Worm (Caenorhabditis elegans) whole organism, midembryonic: ENCODE data around the gene nuo-4.

Source experiments
- T22C8.4 ChIP-seq: fragments of 200-800 bp; sonication (Bioruptor generic); IDR thresholded peaks from 2 replicates; pipeline ENCODE4 v1.3.6; 2022; ENCODE audit warnings: missing genetic modification characterization, missing compliant biosample characterization
- cog-1 ChIP-seq: sonication (generic microtip); optimal IDR thresholded peaks from 2 replicates; lab custom pipeline; 2016; ENCODE audit warnings: missing genetic modification characterization, missing compliant biosample characterization
- flt-1 ChIP-seq: fragments of 200-800 bp; sonication (Bioruptor generic); IDR thresholded peaks from 2 replicates; pipeline ENCODE4 v1.3.6; 2022; ENCODE audit warnings: missing genetic modification characterization, missing compliant biosample characterization
- klf-2 ChIP-seq: fragments of 200-800 bp; sonication (Bioruptor generic); conservative IDR thresholded peaks from 2 replicates; pipeline ENCODE4 v1.3.6; 2022; ENCODE audit warnings: missing genetic modification reagents, missing genetic modification characterization, missing compliant biosample characterization
- med-1 ChIP-seq: sonication (generic microtip); optimal IDR thresholded peaks from 2 replicates; lab custom pipeline; 2017; ENCODE audit warnings: missing genetic modification characterization, mild to moderate bottlenecking, missing compliant biosample characterization, antibody characterized with exemption, missing genetic modification reagents; ENCODE audit not compliant: insufficient read depth
- ref-1 ChIP-seq: fragments of 200-800 bp; sonication (Bioruptor generic); conservative IDR thresholded peaks from 2 replicates; pipeline ENCODE4 v1.3.6; 2022; ENCODE audit warnings: missing genetic modification reagents, missing genetic modification characterization, missing compliant biosample characterization
- tab-1 ChIP-seq: fragments of 200-800 bp; sonication (Bioruptor generic); IDR thresholded peaks from 2 replicates; pipeline ENCODE4 v1.3.6; 2022; ENCODE audit warnings: missing genetic modification characterization, missing compliant biosample characterization
- ztf-23 ChIP-seq: fragments of 200-800 bp; sonication (Bioruptor generic); IDR thresholded peaks from 2 replicates; pipeline ENCODE4 v1.3.6; 2022; ENCODE audit warnings: missing genetic modification reagents, missing genetic modification characterization, missing compliant biosample characterization
- ztf-29 ChIP-seq: fragments of 200-800 bp; sonication (Bioruptor generic); IDR thresholded peaks from 2 replicates; pipeline ENCODE4 v1.3.6; 2022; ENCODE audit warnings: missing genetic modification reagents, missing genetic modification characterization, missing compliant biosample characterization

nuo-4 gene

DNA sequence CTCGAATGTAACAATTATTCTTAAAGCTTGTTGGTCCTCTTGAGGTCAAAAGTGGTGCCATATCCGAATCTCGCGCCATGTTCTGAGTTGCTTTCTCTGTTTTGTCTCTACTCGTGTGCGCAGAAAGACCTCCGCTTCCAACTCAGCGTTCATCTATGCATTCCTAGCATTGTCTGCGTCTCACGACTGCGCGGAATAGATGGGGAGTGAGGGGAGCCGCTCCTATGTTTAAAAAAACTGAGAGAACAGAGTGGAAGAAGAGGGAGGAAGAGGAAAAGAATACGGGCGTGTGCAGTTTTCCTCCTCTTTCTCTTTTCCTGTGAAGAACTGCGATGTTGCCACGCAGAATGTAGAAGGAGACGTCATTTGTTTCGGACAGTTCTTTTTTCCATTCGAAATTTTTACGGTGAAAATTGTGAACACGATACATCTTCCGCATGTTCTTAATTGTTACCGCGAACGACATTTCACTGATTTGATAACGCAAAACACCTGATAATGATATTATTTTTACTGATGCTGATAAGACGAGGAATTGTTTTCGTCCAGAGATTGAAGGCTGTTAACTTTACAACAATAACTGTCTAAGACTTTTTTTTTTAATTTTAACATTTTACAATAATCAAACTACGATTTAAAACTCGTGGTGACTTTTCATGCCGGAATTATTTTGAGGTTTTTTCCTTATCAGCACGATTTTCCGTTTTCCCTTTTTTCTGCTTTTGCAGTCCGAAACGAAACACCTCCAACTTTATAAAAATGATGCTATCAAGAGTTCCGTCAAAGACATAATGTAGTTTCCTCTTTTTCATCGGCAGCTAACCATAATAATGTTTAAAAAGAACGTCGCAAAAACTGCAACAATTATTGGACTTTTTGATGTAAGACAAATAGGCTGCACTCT lies 8.3 kb upstream of the nuo-4 start:
- TF ChIP-seq tab-1 (GFP tag; lab: Robert Waterston, UW) = no peak
- TF ChIP-seq med-1 (GFP tag; lab: Kevin White, UChicago) = no peak
- TF ChIP-seq ref-1 (GFP tag; lab: Robert Waterston, UW) = no peak
- no peak for TF ChIP-seq ztf-29 (GFP tag; lab: Robert Waterston, UW)
- no peak for TF ChIP-seq klf-2 (GFP tag; lab: Robert Waterston, UW)
- TF ChIP-seq flt-1 = no peak
- no peak for TF ChIP-seq ztf-23 (GFP tag; lab: Robert Waterston, UW)
- TF ChIP-seq cog-1 (tag; lab: Kevin White, UChicago) = no peak
- TF ChIP-seq T22C8.4 (GFP tag; lab: Robert Waterston, UW) = no peak

DNA sequence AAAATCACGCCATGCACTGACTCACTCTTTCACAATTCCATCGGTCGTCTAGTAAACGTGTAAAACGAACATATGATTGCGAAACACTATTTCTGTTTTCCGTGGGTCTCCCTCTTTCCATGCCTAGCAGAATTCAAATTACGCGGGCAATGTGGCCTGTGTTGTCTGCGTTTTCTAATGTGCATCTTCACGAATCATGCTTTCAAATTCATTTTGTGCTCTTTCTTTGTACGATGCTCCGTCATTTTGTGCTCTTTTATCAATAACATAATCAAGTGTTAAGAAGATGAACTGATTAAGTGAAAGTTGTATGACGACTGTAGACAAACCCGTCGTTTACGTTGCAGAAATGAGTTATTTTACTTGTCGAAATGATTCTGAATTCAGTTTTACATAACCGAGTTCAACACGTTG lies 7.2 kb upstream of the nuo-4 start:
- TF ChIP-seq T22C8.4 (GFP tag; lab: Robert Waterston, UW) (no peak), flt-1 (no peak), ref-1 (GFP tag; lab: Robert Waterston, UW) (no peak), ztf-23 (GFP tag; lab: Robert Waterston, UW) (no peak), klf-2 (GFP tag; lab: Robert Waterston, UW) (no peak), ztf-29 (GFP tag; lab: Robert Waterston, UW) (no peak), med-1 (GFP tag; lab: Kevin White, UChicago) (no peak), tab-1 (GFP tag; lab: Robert Waterston, UW) (no peak), cog-1 (tag; lab: Kevin White, UChicago) (no peak)

DNA sequence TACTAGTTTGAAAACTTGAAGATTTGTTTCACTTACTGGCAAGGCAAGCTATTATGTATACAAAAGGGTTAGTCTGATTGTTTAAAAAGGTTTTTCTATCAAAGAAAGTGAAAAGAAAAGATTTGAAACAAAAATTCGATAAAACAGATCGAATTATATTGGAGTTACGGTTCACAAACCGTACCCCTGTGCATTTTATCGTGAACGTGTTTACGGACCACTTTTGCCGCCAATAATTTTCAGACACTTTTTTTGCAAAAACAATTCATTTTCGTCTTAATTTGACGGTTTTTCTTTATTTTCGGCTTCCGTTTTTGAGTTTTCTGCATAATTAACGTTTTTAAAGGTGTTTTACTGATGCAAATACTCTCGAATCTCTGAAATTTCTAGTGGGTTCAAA lies 6.7 kb upstream of the nuo-4 start:
- TF ChIP-seq cog-1 (tag; lab: Kevin White, UChicago) (no peak), ztf-29 (GFP tag; lab: Robert Waterston, UW) (no peak), med-1 (GFP tag; lab: Kevin White, UChicago) (no peak), ztf-23 (GFP tag; lab: Robert Waterston, UW) (no peak), T22C8.4 (GFP tag; lab: Robert Waterston, UW) (no peak), flt-1 (no peak)

DNA sequence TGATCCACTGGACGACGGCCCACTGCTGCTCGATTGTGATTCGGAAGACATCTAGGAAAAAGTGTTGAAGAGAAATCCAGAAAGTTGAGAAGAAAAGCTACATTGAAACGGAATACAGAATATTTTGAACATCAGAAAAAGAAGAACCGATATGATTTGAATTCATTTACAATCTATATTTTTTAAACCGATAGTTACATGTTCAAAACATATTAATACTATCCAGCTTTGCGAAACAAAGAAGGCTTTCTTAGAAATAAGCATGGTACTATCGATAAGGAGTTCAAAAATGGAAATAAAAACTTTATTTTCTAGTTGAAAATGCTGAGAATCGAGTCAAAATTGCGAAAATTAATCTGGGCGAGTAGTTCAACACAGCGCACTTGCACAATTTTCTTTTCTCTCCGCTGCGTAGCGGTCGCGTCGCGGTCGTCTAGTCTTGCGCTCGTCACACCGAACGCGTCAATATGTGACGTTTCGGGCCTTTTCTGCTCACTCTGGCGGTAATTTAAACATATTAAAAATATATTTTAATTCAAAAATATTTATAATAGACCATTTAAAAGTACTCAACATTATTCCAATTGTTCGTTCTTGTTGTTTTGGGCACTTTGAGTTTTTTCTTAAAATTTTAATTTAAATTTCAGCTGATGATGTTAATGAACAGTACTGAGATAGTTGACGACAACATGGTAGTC lies 3.6 kb upstream of the nuo-4 start, which contains the start of the genes syf-2 and K04G7.1:
Gene syf-2, minus strand, starts transcription at position 51 of the 698 bp plus-strand sequence.
Gene K04G7.1, plus strand, starts transcription at position 648 of the 698 bp plus-strand sequence.
- peak; percentile 67; the same call in 1 of the 2 replicates for TF ChIP-seq ztf-23 (GFP tag; lab: Robert Waterston, UW)
- no peak; the same call in 1 of the 2 replicates for TF ChIP-seq flt-1
- TF ChIP-seq cog-1 (tag; lab: Kevin White, UChicago) = peak; percentile 75

DNA sequence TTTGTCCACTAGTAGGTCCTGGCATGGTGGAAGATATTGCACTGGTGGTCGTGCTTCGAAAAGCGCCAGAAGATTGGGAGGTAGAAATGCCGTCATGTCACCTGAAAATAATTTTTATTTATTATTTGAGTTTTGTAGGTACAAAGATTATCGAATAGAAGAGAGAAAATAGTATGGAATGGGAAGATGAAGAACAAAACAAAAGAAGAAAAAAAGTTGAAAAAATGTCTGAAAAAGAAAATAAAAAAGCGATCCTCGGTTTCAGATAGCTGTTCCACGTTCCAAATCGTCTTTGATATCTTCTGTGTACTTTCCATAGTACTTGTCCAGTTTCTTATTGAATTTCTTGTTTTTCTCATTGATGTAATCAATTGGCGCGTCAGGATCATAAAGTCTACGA lies 2.4 kb upstream of the nuo-4 start, which contains the start of gene rnp-7:
Gene rnp-7, minus strand, starts transcription at position 101 of the 400 bp plus-strand sequence.
- TF ChIP-seq T22C8.4 (GFP tag; lab: Robert Waterston, UW) (no peak), tab-1 (GFP tag; lab: Robert Waterston, UW) (no peak), ztf-23 (GFP tag; lab: Robert Waterston, UW) (no peak), klf-2 (GFP tag; lab: Robert Waterston, UW) (no peak), flt-1 (no peak), med-1 (GFP tag; lab: Kevin White, UChicago) (no peak), ztf-29 (GFP tag; lab: Robert Waterston, UW) (no peak), cog-1 (tag; lab: Kevin White, UChicago) (no peak), ref-1 (GFP tag; lab: Robert Waterston, UW) (no peak)

DNA sequence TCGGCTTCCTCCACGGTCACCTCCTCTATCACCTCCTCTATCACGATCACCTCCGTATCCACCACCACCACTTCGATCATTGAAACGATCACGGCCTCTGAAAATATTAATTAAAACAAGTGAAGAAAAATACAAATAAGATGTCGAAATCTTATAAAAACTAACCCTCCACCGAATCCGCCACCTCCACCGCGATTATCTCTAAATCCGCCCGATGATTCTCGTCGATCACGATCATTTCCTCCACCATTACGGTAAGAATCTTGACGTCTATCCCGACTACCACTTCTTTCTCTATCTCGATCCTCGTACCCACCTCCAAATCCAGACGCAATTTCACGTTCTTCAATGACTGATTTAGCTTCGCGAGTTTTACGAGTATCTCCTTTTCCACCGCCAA lies 637 bp upstream of the nuo-4 start:
- TF ChIP-seq tab-1 (GFP tag; lab: Robert Waterston, UW) = no peak
- TF ChIP-seq T22C8.4 (GFP tag; lab: Robert Waterston, UW) = no peak
- TF ChIP-seq klf-2 (GFP tag; lab: Robert Waterston, UW) = no peak
- no peak for TF ChIP-seq cog-1 (tag; lab: Kevin White, UChicago)
- TF ChIP-seq ref-1 (GFP tag; lab: Robert Waterston, UW) = no peak
- no peak for TF ChIP-seq med-1 (GFP tag; lab: Kevin White, UChicago)
- TF ChIP-seq ztf-29 (GFP tag; lab: Robert Waterston, UW) = no peak
- TF ChIP-seq flt-1 = no peak
- no peak for TF ChIP-seq ztf-23 (GFP tag; lab: Robert Waterston, UW)

DNA sequence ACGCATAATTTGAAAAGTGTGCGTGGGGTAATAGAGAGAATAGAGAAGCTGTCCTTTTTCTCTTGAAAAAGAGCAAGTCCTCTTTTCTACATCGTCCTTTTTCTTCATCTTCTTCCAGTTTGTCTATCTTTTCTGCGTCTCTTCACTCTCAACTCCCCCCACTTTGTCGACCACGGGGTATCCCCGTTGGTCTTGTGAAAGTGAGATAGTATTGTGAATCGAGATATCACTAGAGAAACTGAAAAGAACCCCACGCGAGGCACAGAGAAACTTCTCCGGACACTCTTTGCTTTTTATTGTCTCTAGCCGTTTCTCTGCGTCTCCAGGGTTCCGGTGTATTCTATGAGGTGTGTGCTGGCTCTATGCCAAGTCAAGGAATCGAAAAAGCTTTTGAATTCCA lies 3.0 kb downstream of the nuo-4 start:
- TF ChIP-seq flt-1 = peak; percentile 73; the same call in 1 of the 2 replicates
- peak; percentile 69; the same call in 1 of the 2 replicates for TF ChIP-seq ztf-23 (GFP tag; lab: Robert Waterston, UW)
- TF ChIP-seq cog-1 (tag; lab: Kevin White, UChicago) = peak; percentile 82
- TF ChIP-seq T22C8.4 (GFP tag; lab: Robert Waterston, UW) = no peak
- no peak for TF ChIP-seq klf-2 (GFP tag; lab: Robert Waterston, UW)
- no peak for TF ChIP-seq ref-1 (GFP tag; lab: Robert Waterston, UW)
- no peak for TF ChIP-seq med-1 (GFP tag; lab: Kevin White, UChicago)

DNA sequence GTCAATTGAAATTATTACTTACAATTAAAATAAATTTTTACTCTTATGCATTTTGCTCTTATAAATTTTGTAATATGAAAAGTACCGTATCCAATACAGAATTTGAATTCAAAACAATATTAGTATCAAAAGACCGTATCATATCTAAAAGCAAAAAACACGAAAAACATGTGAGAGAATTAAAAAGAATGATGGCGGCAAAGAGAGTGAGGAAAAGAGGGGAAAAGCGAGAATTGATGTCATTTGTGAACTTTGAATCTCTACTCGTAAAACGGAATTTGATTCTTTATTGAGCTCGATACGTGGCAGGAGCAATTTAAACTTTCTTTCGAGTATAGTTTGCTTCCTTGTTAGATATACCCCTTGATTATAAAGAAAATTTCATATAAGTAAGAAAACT lies 4.1 kb downstream of the nuo-4 start:
- TF ChIP-seq med-1 (GFP tag; lab: Kevin White, UChicago) (no peak), klf-2 (GFP tag; lab: Robert Waterston, UW) (no peak), tab-1 (GFP tag; lab: Robert Waterston, UW) (no peak), flt-1 (no peak), cog-1 (tag; lab: Kevin White, UChicago) (no peak), ref-1 (GFP tag; lab: Robert Waterston, UW) (no peak), T22C8.4 (GFP tag; lab: Robert Waterston, UW) (no peak)
